Fruit fly (Drosophila melanogaster): ENCODE measurements around the gene Vps16B.
A peak's percentile ranks its signal among the peaks of the same experiment; 100 is the strongest.

Gene Vps16B

DNA sequence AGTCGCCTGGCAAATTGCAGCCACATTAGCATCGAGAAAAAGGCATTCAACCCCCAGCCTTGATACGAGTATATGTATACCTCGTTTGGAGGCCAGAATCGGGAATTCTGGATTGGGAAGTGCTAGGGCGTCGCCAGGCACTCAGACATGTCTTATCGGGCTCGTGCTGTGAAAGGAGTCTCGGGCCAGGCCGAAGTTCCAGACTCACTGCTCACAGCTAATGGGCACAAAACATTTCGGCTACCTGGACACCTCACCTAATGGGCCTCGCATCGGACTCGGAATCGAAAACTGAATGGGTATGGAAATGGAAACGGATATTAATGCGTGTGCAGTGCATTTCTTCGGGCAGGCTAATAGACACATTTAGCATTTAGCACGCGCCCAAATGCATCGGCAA, 45.3 kb downstream of the Vps16B start:
- TF ChIP-seq CG6163 (GFP tag; IDR thresholded peaks at IDR 0.05) (0 out of 3 replicates have a peak, but pooled peaks have one; percentile 6), salr (GFP tag; optimal IDR thresholded peaks at IDR 0.05) (no peak)

DNA sequence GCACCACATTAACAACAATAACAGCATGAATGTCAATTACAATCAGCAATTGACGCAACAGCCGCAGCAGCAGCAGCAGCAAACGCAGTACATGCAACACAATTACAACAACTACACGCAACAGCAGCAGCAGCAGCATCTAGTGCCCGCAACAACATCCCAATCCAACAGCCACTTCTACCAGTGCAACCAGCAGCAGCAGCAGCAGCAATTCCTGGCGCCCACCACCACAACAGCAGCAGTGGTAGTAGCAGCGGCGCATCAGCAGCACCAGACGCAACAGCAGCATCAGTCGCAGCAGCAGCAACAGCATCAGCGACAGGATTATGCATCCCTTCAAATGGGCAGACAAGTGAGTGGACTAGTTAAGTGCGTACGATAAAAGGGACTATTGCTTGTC, 49.0 kb downstream of the Vps16B start:
- no peak for TF ChIP-seq CG8319 (GFP tag; optimal IDR thresholded peaks at IDR 0.05)
- no peak for TF ChIP-seq achi (GFP tag; optimal IDR thresholded peaks at IDR 0.05)
- peak; percentile 9 for TF ChIP-seq CG3919 (GFP tag; optimal IDR thresholded peaks at IDR 0.05)

DNA sequence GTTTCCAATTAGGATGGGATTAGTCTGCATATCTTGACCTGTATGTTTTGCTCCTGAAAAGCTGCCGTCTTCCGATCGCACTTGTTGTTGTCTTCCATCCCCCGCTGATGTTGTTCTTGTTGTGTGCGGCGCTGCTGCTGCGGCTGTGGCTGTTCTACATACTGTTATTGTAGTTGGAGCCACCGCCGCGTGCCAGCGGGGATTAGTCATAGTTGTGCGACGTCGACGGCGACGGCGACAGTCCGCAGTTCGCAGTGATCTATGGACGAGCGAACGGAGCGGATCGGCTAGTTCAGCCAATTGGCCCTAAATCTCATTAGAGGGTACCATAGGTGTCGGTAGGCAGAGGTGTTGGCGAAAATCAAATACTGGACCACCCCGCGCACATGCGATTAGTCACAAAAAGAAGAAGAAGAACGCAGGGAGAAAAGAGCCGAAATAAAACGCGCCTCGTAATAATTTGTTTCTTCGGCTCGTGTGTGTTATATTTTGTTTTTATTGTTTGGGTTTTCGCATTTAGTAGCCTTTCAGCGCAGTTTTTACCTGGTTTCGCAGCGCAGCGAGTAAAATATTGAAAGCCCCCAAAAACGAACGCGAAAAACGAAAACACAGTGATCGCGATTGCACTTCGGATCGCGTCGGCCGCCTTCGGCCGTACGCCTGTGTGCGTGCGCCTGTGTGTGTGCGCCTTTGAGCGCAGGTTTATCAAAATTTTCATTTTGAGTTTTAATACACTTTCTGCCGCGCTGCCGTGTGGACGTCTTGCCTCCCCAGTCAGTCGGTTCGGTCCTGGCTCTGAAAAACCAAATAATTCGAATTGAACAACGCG, 50.8 kb downstream of the Vps16B start, which contains the start of gene kay:
kay (plus strand) TSS at position 729 of the 829 bp plus-strand sequence.
- peak; percentile 55 for TF ChIP-seq CG6854 (GFP tag; optimal IDR thresholded peaks at IDR 0.05)
- no peak for TF ChIP-seq Hr39 (GFP tag; optimal IDR thresholded peaks at IDR 0.05)
- no peak for TF ChIP-seq CG1621 (tag; optimal IDR thresholded peaks at IDR 0.05)
- no peak for TF ChIP-seq Eip75B (GFP tag; optimal IDR thresholded peaks at IDR 0.05)
- peak; percentile 25 for TF ChIP-seq Sox102F (GFP tag; optimal IDR thresholded peaks at IDR 0.05)
- TF ChIP-seq achi (GFP tag; optimal IDR thresholded peaks at IDR 0.05): no peak
- peak; percentile 48 for TF ChIP-seq svp (GFP tag)
- TF ChIP-seq CG8632 (GFP tag; optimal IDR thresholded peaks at IDR 0.05): no peak
- no peak for TF ChIP-seq fd59A (GFP tag; optimal IDR thresholded peaks at IDR 0.05)
- TF ChIP-seq salr (GFP tag; optimal IDR thresholded peaks at IDR 0.05): no peak
- TF ChIP-seq cyc (GFP tag; optimal IDR thresholded peaks at IDR 0.05): no peak
- TF ChIP-seq CG6792 (GFP tag; optimal IDR thresholded peaks at IDR 0.05): no peak
- 0 out of 3 replicates have a peak, but pooled peaks have one; percentile 33 for TF ChIP-seq CG6163 (GFP tag; IDR thresholded peaks at IDR 0.05)
- no peak for TF ChIP-seq fkh (GFP tag; optimal IDR thresholded peaks at IDR 0.05)
- no peak for TF ChIP-seq spab (GFP tag; optimal IDR thresholded peaks at IDR 0.05)
- no peak for TF ChIP-seq OdsH (GFP tag; optimal IDR thresholded peaks at IDR 0.05)
- no peak for TF ChIP-seq CG6276 (GFP tag; optimal IDR thresholded peaks at IDR 0.05)
- TF ChIP-seq CG3919 (GFP tag; optimal IDR thresholded peaks at IDR 0.05): peak; percentile 18
- no peak for TF ChIP-seq CG11294 (GFP tag; IDR thresholded peaks at IDR 0.05)
- TF ChIP-seq Ets96B (tag; optimal IDR thresholded peaks at IDR 0.05): no peak
- no peak for TF ChIP-seq CG16779 (tag; optimal IDR thresholded peaks at IDR 0.05)
- TF ChIP-seq vri (GFP tag; optimal IDR thresholded peaks at IDR 0.05): peak; percentile 23
- no peak for TF ChIP-seq Sox14 (GFP tag; optimal IDR thresholded peaks at IDR 0.05)
- TF ChIP-seq CG8119 (GFP tag; IDR thresholded peaks at IDR 0.05): no peak
- no peak for TF ChIP-seq CG8319 (GFP tag; optimal IDR thresholded peaks at IDR 0.05)
- TF ChIP-seq dac (GFP tag; optimal IDR thresholded peaks at IDR 0.05): no peak
- no peak for TF ChIP-seq CG11902 (GFP tag; optimal IDR thresholded peaks at IDR 0.05)
- TF ChIP-seq Ets21C (GFP tag; optimal IDR thresholded peaks at IDR 0.05): no peak
- TF ChIP-seq dsx (GFP tag; optimal IDR thresholded peaks at IDR 0.05; ENCODE audit: poor library complexity, severe bottlenecking): no peak
- TF ChIP-seq topi (GFP tag; optimal IDR thresholded peaks at IDR 0.05): no peak
- TF ChIP-seq Hr4 (GFP tag; optimal IDR thresholded peaks at IDR 0.05): no peak
- no peak for TF ChIP-seq net (GFP tag; optimal IDR thresholded peaks at IDR 0.05)
- no peak for TF ChIP-seq CG4318 (GFP tag; optimal IDR thresholded peaks at IDR 0.05)
- TF ChIP-seq pdm3 (GFP tag; optimal IDR thresholded peaks at IDR 0.05): no peak
- no peak for TF ChIP-seq fd85E (GFP tag; optimal IDR thresholded peaks at IDR 0.05)
- TF ChIP-seq CG10631 (GFP tag; optimal IDR thresholded peaks at IDR 0.05): no peak
- TF ChIP-seq Smox (GFP tag; optimal IDR thresholded peaks at IDR 0.05): no peak
- TF ChIP-seq Hr38 (GFP tag; optimal IDR thresholded peaks at IDR 0.05): no peak
- no peak for TF ChIP-seq CG31627 (GFP tag; optimal IDR thresholded peaks at IDR 0.05)
- peak; percentile 33; the same call in 2 of the 3 replicates for TF ChIP-seq eg (GFP tag; IDR thresholded peaks at IDR 0.05)
- no peak for TF ChIP-seq CG9139 (GFP tag; optimal IDR thresholded peaks at IDR 0.05)
- peak; percentile 11 for TF ChIP-seq CG6808 (GFP tag; optimal IDR thresholded peaks at IDR 0.05)
- no peak for TF ChIP-seq CG3032 (tag; optimal IDR thresholded peaks at IDR 0.05)
- TF ChIP-seq Gug (GFP tag; IDR thresholded peaks at IDR 0.05): no peak
- TF ChIP-seq Blimp-1 (GFP tag; optimal IDR thresholded peaks at IDR 0.05): no peak
- TF ChIP-seq esn (GFP tag; optimal IDR thresholded peaks at IDR 0.05): no peak
